Worm (Caenorhabditis elegans) whole organism, late embryonic: Measurements from ENCODE around the gene srw-127.

Experiments used
- ama-1 ChIP-seq: fragments of 150-350 bp; optimal IDR thresholded peaks from 2 replicates; lab custom pipeline; 2014
- ceh-31 ChIP-seq: sonication (generic microtip); optimal IDR thresholded peaks from 2 replicates; lab custom pipeline; 2016; ENCODE audit warnings: missing genetic modification characterization, missing compliant biosample characterization
- mec-3 ChIP-seq: sonication (generic microtip); optimal IDR thresholded peaks from 2 replicates; lab custom pipeline; 2016; ENCODE audit warnings: borderline replicate concordance, missing genetic modification characterization, missing compliant biosample characterization
- pax-1 ChIP-seq: fragments of 150-350 bp; optimal IDR thresholded peaks from 2 replicates; lab custom pipeline; 2014; ENCODE audit warnings: missing biosample characterization, missing genetic modification characterization
- pqm-1 ChIP-seq: sonication (generic microtip); optimal IDR thresholded peaks from 2 replicates; lab custom pipeline; 2016; ENCODE audit warnings: missing genetic modification characterization, missing compliant biosample characterization
- ztf-16 ChIP-seq: sonication (generic microtip); optimal IDR thresholded peaks from 2 replicates; lab custom pipeline; 2017; ENCODE audit warnings: missing genetic modification characterization, missing compliant biosample characterization

- TF ChIP-seq ama-1 (lab: Kevin White, UChicago): no peak
- no peak for TF ChIP-seq mec-3 (tag; lab: Kevin White, UChicago)
- TF ChIP-seq ceh-31 (tag; lab: Kevin White, UChicago): no peak
- no peak for TF ChIP-seq pax-1
- TF ChIP-seq pqm-1 (tag; lab: Kevin White, UChicago): no peak
- TF ChIP-seq ztf-16 (tag; lab: Kevin White, UChicago): no peak
Measured at ce11 chrV:7046005-7046404, 33.3 kb downstream of the srw-127 start, which contains the start of gene F20A1.2.
